Worm (Caenorhabditis elegans) whole organism, young adult: Measurements from ENCODE around the gene cah-1.

Experiments used
- B0019.2 ChIP-seq: fragments of 200-800 bp; sonication (Bioruptor generic); conservative IDR thresholded peaks from 2 replicates; pipeline ENCODE4 v1.3.6; 2022; ENCODE audit warnings: missing genetic modification reagents, missing genetic modification characterization, missing compliant biosample characterization
- B0261.1 ChIP-seq: sonication (generic microtip); optimal IDR thresholded peaks from 2 replicates; lab custom pipeline; 2016; ENCODE audit warnings: mild to moderate bottlenecking, missing genetic modification characterization, moderate library complexity, missing compliant biosample characterization
- C06A6.2 ChIP-seq: fragments of 200-800 bp; sonication (Bioruptor generic); conservative IDR thresholded peaks from 2 replicates; pipeline ENCODE4 v1.3.6; 2022; ENCODE audit warnings: missing genetic modification characterization, missing compliant biosample characterization
- D2030.7 ChIP-seq: fragments of 200-800 bp; sonication (Bioruptor generic); IDR thresholded peaks from 2 replicates; pipeline ENCODE4 v1.3.6; 2022; ENCODE audit warnings: missing genetic modification reagents, missing genetic modification characterization, missing compliant biosample characterization
- F22D6.2 ChIP-seq: sonication (generic microtip); optimal IDR thresholded peaks from 2 replicates; lab custom pipeline; 2016; ENCODE audit warnings: mild to moderate bottlenecking, missing genetic modification characterization, missing compliant biosample characterization
- F37B4.10 ChIP-seq: fragments of 200-800 bp; sonication (Bioruptor generic); IDR thresholded peaks from 2 replicates; pipeline ENCODE4 v1.3.6; 2022; ENCODE audit warnings: missing genetic modification characterization, missing compliant biosample characterization
- F49E8.2 ChIP-seq: sonication (generic microtip); optimal IDR thresholded peaks from 3 replicates; lab custom pipeline; 2017; ENCODE audit warnings: missing genetic modification characterization, mild to moderate bottlenecking, missing compliant biosample characterization, antibody characterized with exemption, moderate library complexity; ENCODE audit not compliant: insufficient read depth
- T07F8.4 ChIP-seq: sonication (generic microtip); optimal IDR thresholded peaks from 2 replicates; lab custom pipeline; 2016; ENCODE audit warnings: mild to moderate bottlenecking, missing genetic modification characterization, moderate library complexity, missing compliant biosample characterization
- T26A5.8 ChIP-seq: sonication (generic microtip); optimal IDR thresholded peaks from 2 replicates; lab custom pipeline; 2016; ENCODE audit warnings: missing genetic modification characterization, missing compliant biosample characterization
- Y56A3A.18 ChIP-seq: fragments of 200-800 bp; sonication (Bioruptor generic); IDR thresholded peaks from 2 replicates; pipeline ENCODE4 v1.3.6; 2022; ENCODE audit warnings: missing genetic modification reagents, missing genetic modification characterization, missing compliant biosample characterization
- Y67H2A.10 ChIP-seq: fragments of 200-800 bp; sonication (Bioruptor generic); conservative IDR thresholded peaks from 2 replicates; pipeline ENCODE4 v1.3.6; 2022; ENCODE audit warnings: missing genetic modification reagents, missing genetic modification characterization, missing compliant biosample characterization
- ZK185.1 ChIP-seq: sonication (generic microtip); optimal IDR thresholded peaks from 2 replicates; lab custom pipeline; 2016; ENCODE audit warnings: mild to moderate bottlenecking, missing genetic modification characterization, missing compliant biosample characterization; ENCODE audit not compliant: poor library complexity, severe bottlenecking
- akir-1 ChIP-seq: fragments of 200-800 bp; sonication (Bioruptor generic); optimal IDR thresholded peaks from 2 replicates; lab custom pipeline; 2018; ENCODE audit warnings: mild to moderate bottlenecking, missing genetic modification characterization, moderate library complexity, missing compliant biosample characterization
- aptf-2 ChIP-seq: fragments of 200-800 bp; sonication (Bioruptor generic); conservative IDR thresholded peaks from 2 replicates; pipeline ENCODE4 v1.3.6; 2022; ENCODE audit warnings: missing genetic modification reagents, missing genetic modification characterization, missing compliant biosample characterization
- attf-3 ChIP-seq: fragments of 200-800 bp; sonication (Bioruptor generic); conservative IDR thresholded peaks from 2 replicates; pipeline ENCODE4 v1.3.6; 2022; ENCODE audit warnings: missing genetic modification reagents, missing genetic modification characterization, missing compliant biosample characterization
- ccch-3 ChIP-seq: fragments of 200-800 bp; sonication (Bioruptor generic); optimal IDR thresholded peaks from 2 replicates; lab custom pipeline; 2018; ENCODE audit warnings: mild to moderate bottlenecking, missing genetic modification characterization, missing compliant biosample characterization
- cebp-2 ChIP-seq: fragments of 200-800 bp; sonication (Bioruptor generic); IDR thresholded peaks from 2 replicates; pipeline ENCODE4 v1.3.6; 2022; ENCODE audit warnings: missing genetic modification characterization, missing compliant biosample characterization
- ceh-79 ChIP-seq: sonication (generic microtip); optimal IDR thresholded peaks from 2 replicates; lab custom pipeline; 2017; ENCODE audit warnings: mild to moderate bottlenecking, missing genetic modification characterization, missing compliant biosample characterization
- ceh-91 ChIP-seq: fragments of 200-800 bp; sonication (Bioruptor generic); IDR thresholded peaks from 2 replicates; pipeline ENCODE4 v1.3.6; 2022; ENCODE audit warnings: missing genetic modification reagents, missing genetic modification characterization, missing compliant biosample characterization
- die-1 ChIP-seq: sonication (generic microtip); optimal IDR thresholded peaks from 2 replicates; lab custom pipeline; 2016; ENCODE audit warnings: missing genotype, mild to moderate bottlenecking, missing genetic modification characterization, missing compliant biosample characterization
- efl-1 ChIP-seq: fragments of 150-350 bp; optimal IDR thresholded peaks from 2 replicates; lab custom pipeline; 2014; ENCODE audit warnings: missing biosample characterization, missing genetic modification reagents, missing genetic modification characterization
- egl-18 ChIP-seq: fragments of 200-800 bp; sonication (Bioruptor generic); IDR thresholded peaks from 2 replicates; pipeline ENCODE4 v1.3.6; 2022; ENCODE audit warnings: missing genetic modification reagents, missing genetic modification characterization, missing compliant biosample characterization
- egl-44 ChIP-seq: fragments of 200-800 bp; sonication (Bioruptor generic); IDR thresholded peaks from 2 replicates; pipeline ENCODE4 v1.3.6; 2022; ENCODE audit warnings: missing genetic modification reagents, missing genetic modification characterization, missing compliant biosample characterization
- egrh-3 ChIP-seq: fragments of 200-800 bp; sonication (Bioruptor generic); IDR thresholded peaks from 2 replicates; pipeline ENCODE4 v1.3.6; 2022; ENCODE audit warnings: missing genetic modification reagents, missing genetic modification characterization, missing compliant biosample characterization
- him-1 ChIP-seq: sonication (generic microtip); optimal IDR thresholded peaks from 2 replicates; lab custom pipeline; 2016; ENCODE audit warnings: missing genotype, missing genetic modification reagents, missing genetic modification characterization, missing compliant biosample characterization
- hlh-12 ChIP-seq: sonication (generic microtip); optimal IDR thresholded peaks from 2 replicates; lab custom pipeline; 2016; ENCODE audit warnings: missing genetic modification characterization, missing compliant biosample characterization
- hlh-26 ChIP-seq: fragments of 200-800 bp; sonication (Bioruptor generic); conservative IDR thresholded peaks from 2 replicates; pipeline ENCODE4 v1.3.6; 2022; ENCODE audit warnings: missing genetic modification reagents, missing genetic modification characterization, missing compliant biosample characterization
- hmg-20 ChIP-seq: fragments of 200-800 bp; sonication (Bioruptor generic); IDR thresholded peaks from 2 replicates; pipeline ENCODE4 v1.3.6; 2022; ENCODE audit warnings: missing genetic modification reagents, missing genetic modification characterization, missing compliant biosample characterization
- let-526 ChIP-seq: fragments of 200-800 bp; sonication (Bioruptor generic); IDR thresholded peaks from 2 replicates; pipeline ENCODE4 v1.3.6; 2022; ENCODE audit warnings: missing genetic modification reagents, missing genetic modification characterization, missing compliant biosample characterization
- let-607 ChIP-seq, 2 experiments: fragments of 200-800 bp in 1 of 2; sonication (Bioruptor generic) in 1 of 2; sonication (generic microtip) in 1 of 2; optimal IDR thresholded peaks; 2 replicates each; lab custom pipeline; 2016 to 2018; ENCODE audit warnings: mild to moderate bottlenecking in 2 of 2, missing compliant biosample characterization in 2 of 2, missing genetic modification characterization in 2 of 2, moderate library complexity in 2 of 2, missing genotype in 1 of 2
- lin-26 ChIP-seq: fragments of 200-800 bp; sonication (Bioruptor generic); IDR thresholded peaks from 2 replicates; pipeline ENCODE4 v1.3.6; 2022; ENCODE audit warnings: missing genetic modification reagents, missing genetic modification characterization, missing compliant biosample characterization
- lsy-27 ChIP-seq: sonication (generic microtip); optimal IDR thresholded peaks from 2 replicates; lab custom pipeline; 2017; ENCODE audit warnings: missing genetic modification characterization, mild to moderate bottlenecking, missing compliant biosample characterization, antibody characterized with exemption, missing genotype, borderline replicate concordance; ENCODE audit not compliant: insufficient read depth
- mel-28 ChIP-seq: sonication (generic microtip); optimal IDR thresholded peaks from 2 replicates; lab custom pipeline; 2016; ENCODE audit warnings: borderline replicate concordance, mild to moderate bottlenecking, missing genetic modification characterization, missing compliant biosample characterization
- nfyb-1 ChIP-seq: fragments of 200-800 bp; sonication (Bioruptor generic); IDR thresholded peaks from 2 replicates; pipeline ENCODE4 v1.3.6; 2022; ENCODE audit warnings: missing genetic modification reagents, missing genetic modification characterization, missing compliant biosample characterization
- nhr-120 ChIP-seq: fragments of 200-800 bp; sonication (Bioruptor generic); IDR thresholded peaks from 2 replicates; pipeline ENCODE4 v1.3.6; 2022; ENCODE audit warnings: missing genetic modification characterization, missing compliant biosample characterization
- nhr-179 ChIP-seq: sonication (generic microtip); optimal IDR thresholded peaks from 2 replicates; lab custom pipeline; 2016; ENCODE audit warnings: mild to moderate bottlenecking, missing genetic modification characterization, missing compliant biosample characterization
- sptf-2 ChIP-seq: fragments of 200-800 bp; sonication (Bioruptor generic); optimal IDR thresholded peaks from 2 replicates; lab custom pipeline; 2018; ENCODE audit warnings: mild to moderate bottlenecking, missing genetic modification characterization, missing compliant biosample characterization
- xnd-1 ChIP-seq: sonication (generic microtip); optimal IDR thresholded peaks from 2 replicates; lab custom pipeline; 2016; ENCODE audit warnings: missing genotype, missing genetic modification reagents, missing genetic modification characterization, missing compliant biosample characterization
- zfh-2 ChIP-seq: fragments of 200-800 bp; sonication (Bioruptor generic); conservative IDR thresholded peaks from 2 replicates; pipeline ENCODE4 v1.3.6; 2022; ENCODE audit warnings: missing genetic modification reagents, missing genetic modification characterization, missing compliant biosample characterization
- ztf-25 ChIP-seq: fragments of 200-800 bp; sonication (Bioruptor generic); IDR thresholded peaks from 2 replicates; pipeline ENCODE4 v1.3.6; 2022; ENCODE audit warnings: missing genetic modification reagents, missing genetic modification characterization, missing compliant biosample characterization
- ztf-26 ChIP-seq: sonication (generic microtip); optimal IDR thresholded peaks from 2 replicates; lab custom pipeline; 2017; ENCODE audit warnings: missing genetic modification characterization, missing compliant biosample characterization

The cah-1 gene

DNA sequence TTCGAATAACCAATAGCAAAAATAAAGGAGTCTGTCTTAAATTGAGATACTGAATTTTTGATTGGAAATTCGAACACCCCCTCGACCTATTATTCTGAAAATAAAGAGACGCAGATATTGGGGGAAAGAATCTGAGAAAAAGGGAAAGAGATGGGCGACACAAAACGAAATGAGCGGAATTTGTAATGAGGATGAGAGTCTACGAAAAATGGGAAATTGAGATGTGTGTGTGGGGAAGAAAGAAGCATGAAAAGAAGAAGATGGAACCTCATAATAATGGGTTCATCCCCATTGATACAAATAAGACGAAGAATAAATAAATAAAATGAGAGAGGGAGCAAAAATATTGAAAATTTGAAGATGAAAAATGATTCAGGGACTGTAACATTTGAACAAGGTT, at the start of gene cah-1:
Gene cah-1 (minus strand): TSS at position 101 of the 400 bp plus-strand sequence.
- no peak for TF ChIP-seq attf-3 (GFP tag; lab: Robert Waterston, UW)
- TF ChIP-seq hmg-20 (GFP tag; lab: Robert Waterston, UW) = no peak
- TF ChIP-seq B0019.2 = no peak
- no peak for TF ChIP-seq ztf-26 (tag; lab: Kevin White, UChicago)
- no peak for TF ChIP-seq hlh-12 (tag; lab: Kevin White, UChicago)
- no peak for TF ChIP-seq ccch-3 (GFP tag; lab: Kevin White, UChicago)
- TF ChIP-seq akir-1 (GFP tag; lab: Kevin White, UChicago) = no peak
- no peak for TF ChIP-seq Y56A3A.18 (GFP tag; lab: Robert Waterston, UW)
- no peak for TF ChIP-seq xnd-1 (tag; lab: Kevin White, UChicago)
- TF ChIP-seq efl-1 = no peak
- no peak for TF ChIP-seq him-1
- TF ChIP-seq F49E8.2 (tag; lab: Kevin White, UChicago) = no peak
- no peak for TF ChIP-seq die-1 (tag; lab: Kevin White, UChicago)
- TF ChIP-seq B0261.1 = no peak
- TF ChIP-seq mel-28 (tag; lab: Kevin White, UChicago) = no peak
- no peak for TF ChIP-seq hlh-26 (GFP tag; lab: Robert Waterston, UW)
- TF ChIP-seq nhr-179 = no peak
- TF ChIP-seq ceh-91 (GFP tag; lab: Robert Waterston, UW) = no peak
- TF ChIP-seq F22D6.2 (tag; lab: Kevin White, UChicago) = no peak
- no peak for TF ChIP-seq ztf-25 (GFP tag; lab: Robert Waterston, UW)

DNA sequence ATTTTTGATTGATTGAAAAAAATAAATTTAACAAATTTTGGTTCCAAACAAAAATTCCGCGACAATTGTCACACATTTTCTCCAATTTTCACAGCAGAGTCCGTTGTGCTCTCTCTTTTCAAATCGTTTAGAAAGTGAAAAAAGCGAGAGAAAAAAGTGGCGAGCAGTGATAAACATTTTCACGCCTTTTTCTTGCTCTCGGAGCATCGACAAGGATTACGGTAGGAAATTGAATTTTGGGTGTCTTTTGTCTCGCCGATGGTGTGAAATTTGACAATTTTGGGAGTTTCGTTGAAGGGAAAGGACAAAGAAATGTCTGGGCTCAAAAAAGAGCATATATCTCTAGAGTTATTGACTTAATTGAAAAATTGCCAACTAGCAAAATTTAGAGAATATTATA, 49.1 kb upstream of the cah-1 start:
- no peak for TF ChIP-seq lin-26 (GFP tag; lab: Robert Waterston, UW)
- TF ChIP-seq lsy-27 (tag; lab: Kevin White, UChicago) = no peak
- TF ChIP-seq let-526 (GFP tag; lab: Robert Waterston, UW) = no peak
- TF ChIP-seq nhr-120 (GFP tag; lab: Robert Waterston, UW) = no peak
- peak; percentile 47 for TF ChIP-seq him-1

DNA sequence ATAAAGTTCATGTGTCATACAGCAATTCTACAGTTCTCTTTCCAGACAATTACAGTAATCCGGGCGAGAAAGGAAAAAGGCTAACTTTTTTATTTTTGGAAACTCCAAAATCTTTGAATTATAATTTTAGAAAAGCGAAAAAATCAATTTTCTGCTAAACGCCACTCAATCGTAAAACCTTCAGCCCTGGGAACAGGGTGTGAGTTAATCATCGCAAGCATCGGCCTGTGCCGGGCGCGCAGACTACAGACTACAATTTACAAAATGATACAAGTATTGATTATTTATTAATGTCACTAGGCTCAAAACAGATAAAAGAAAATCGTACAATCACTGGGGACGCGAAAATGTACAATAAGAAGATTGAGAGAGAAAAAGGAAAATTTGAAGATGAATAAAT, 45.2 kb upstream of the cah-1 start:
- TF ChIP-seq egl-18 (no peak), cebp-2 (GFP tag; lab: Robert Waterston, UW) (no peak), F22D6.2 (tag; lab: Kevin White, UChicago) (no peak), him-1 (peak; percentile 91), Y67H2A.10 (GFP tag; lab: Robert Waterston, UW) (no peak)

DNA sequence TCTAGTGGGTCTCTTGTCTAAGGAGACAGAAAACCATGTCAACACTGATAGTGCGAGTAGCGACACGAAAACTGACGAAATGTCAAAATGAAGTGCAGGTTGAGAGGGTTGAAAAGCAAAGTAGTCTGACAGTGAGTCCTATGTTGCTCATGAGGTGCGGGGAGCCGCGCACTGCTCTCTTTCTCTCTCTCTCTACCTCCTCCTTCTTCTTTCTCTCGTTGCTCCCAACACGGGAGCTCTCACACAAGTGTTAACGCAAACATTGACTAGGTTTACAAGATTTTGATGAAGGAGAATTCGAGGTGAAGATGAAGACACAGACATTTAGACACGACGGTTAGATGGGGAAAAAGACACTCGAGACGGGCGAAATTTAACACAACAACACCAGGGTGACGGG, 43.8 kb upstream of the cah-1 start:
- TF ChIP-seq zfh-2 (GFP tag; lab: Robert Waterston, UW) (peak; percentile 52), Y56A3A.18 (GFP tag; lab: Robert Waterston, UW) (no peak), nhr-120 (GFP tag; lab: Robert Waterston, UW) (0 out of 2 replicates have a peak, but pooled peaks have one; percentile 73), nfyb-1 (GFP tag; lab: Robert Waterston, UW) (0 out of 2 replicates have a peak, but pooled peaks have one; percentile 20)

DNA sequence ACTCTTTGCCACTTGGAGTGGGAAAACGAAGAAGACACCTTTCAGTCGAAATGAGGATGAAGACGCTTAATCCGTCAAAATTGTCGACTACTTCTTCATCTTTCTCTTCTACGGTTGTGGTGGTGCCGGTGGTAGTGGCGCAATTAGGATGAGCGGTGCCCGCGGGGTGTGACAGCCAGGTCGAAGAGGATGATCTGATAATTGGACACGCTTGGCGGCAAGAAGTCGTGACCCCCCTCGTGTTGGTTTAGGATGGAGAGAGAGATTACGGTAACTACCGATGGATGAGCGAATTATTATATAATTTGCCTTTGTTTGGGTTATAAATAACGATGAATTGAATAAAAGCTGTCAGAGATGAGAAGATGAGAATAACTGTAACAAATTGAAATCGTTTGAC, 41.6 kb upstream of the cah-1 start:
- TF ChIP-seq zfh-2 (GFP tag; lab: Robert Waterston, UW) (0 out of 2 replicates have a peak, but pooled peaks have one; percentile 18), akir-1 (GFP tag; lab: Kevin White, UChicago) (no peak)

DNA sequence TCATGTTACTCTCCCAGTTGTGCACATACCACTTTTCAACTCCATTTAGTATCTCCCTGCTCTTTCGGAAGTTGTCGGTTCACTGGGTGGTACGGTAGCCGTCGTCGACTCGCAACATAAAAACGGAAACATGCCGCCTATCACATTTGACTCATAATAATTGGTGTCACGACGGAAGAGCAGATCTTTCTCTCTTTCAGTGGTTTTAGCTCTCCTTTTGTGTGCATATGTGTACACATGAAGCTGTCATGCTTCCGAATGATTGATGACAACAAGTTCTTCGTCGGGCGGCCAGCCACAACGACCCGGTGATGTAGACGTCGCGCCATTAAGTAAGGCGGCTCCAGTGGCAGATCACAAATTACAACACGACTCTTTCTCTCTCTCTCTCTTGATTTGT, 40.3 kb upstream of the cah-1 start:
- TF ChIP-seq let-607 (tag; optimal IDR thresholded peaks at IDR 0.05; lab: Kevin White, UChicago) (no peak), D2030.7 (GFP tag; lab: Robert Waterston, UW) (no peak), egl-44 (GFP tag; lab: Robert Waterston, UW) (no peak), F37B4.10 (GFP tag; lab: Robert Waterston, UW) (no peak), aptf-2 (no peak), ZK185.1 (tag; lab: Kevin White, UChicago) (no peak), T07F8.4 (tag; lab: Kevin White, UChicago) (no peak), ceh-79 (no peak), egrh-3 (GFP tag; lab: Robert Waterston, UW) (no peak), C06A6.2 (GFP tag; lab: Robert Waterston, UW) (no peak), sptf-2 (no peak), T26A5.8 (no peak)
